Fruit fly (Drosophila melanogaster) whole organism, prepupa: ENCODE data around the gene tup.

Source experiments
- CG10631 ChIP-seq: fragments of 200-800 bp; sonication (Bioruptor generic); optimal IDR thresholded peaks from 2 replicates; lab custom pipeline; 2016; ENCODE audit warnings: missing biosample characterization, missing genetic modification characterization
- CG32006 ChIP-seq: fragments of 200-800 bp; sonication (Bioruptor generic); optimal IDR thresholded peaks from 3 replicates; lab custom pipeline; 2017; ENCODE audit warnings: missing biosample characterization, mild to moderate bottlenecking, missing genetic modification characterization
- CG3919 ChIP-seq: fragments of 200-800 bp; sonication (Bioruptor generic); optimal IDR thresholded peaks from 3 replicates; lab custom pipeline; 2016; ENCODE audit warnings: missing biosample characterization, missing genetic modification characterization
- CG6854 ChIP-seq: fragments of 200-800 bp; sonication (Bioruptor generic); optimal IDR thresholded peaks from 2 replicates; lab custom pipeline; 2017; ENCODE audit warnings: missing biosample characterization, mild to moderate bottlenecking, missing genetic modification characterization
- Eip75B ChIP-seq: fragments of 200-800 bp; sonication (Bioruptor generic); optimal IDR thresholded peaks from 3 replicates; lab custom pipeline; 2016; ENCODE audit warnings: missing biosample characterization, missing genetic modification characterization
- Eip78C ChIP-seq: fragments of 200-800 bp; sonication (Bioruptor generic); peaks from one replicate; lab custom pipeline; 2016; ENCODE audit warnings: missing biosample characterization, missing genetic modification characterization
- Gug ChIP-seq: fragments of 200-800 bp; sonication (Bioruptor generic); IDR thresholded peaks from 2 replicates; pipeline ENCODE4 v1.3.6; 2022; ENCODE audit warnings: missing biosample characterization, missing genetic modification characterization
- Lpt ChIP-seq: fragments of 200-800 bp; sonication (Bioruptor generic); optimal IDR thresholded peaks from 3 replicates; lab custom pipeline; 2016; ENCODE audit warnings: missing biosample characterization, missing genetic modification characterization
- achi ChIP-seq: fragments of 200-800 bp; sonication (Bioruptor generic); optimal IDR thresholded peaks from 3 replicates; lab custom pipeline; 2016; ENCODE audit warnings: missing biosample characterization, missing genetic modification characterization
- esn ChIP-seq: fragments of 200-800 bp; sonication (Bioruptor generic); optimal IDR thresholded peaks from 2 replicates; lab custom pipeline; 2016; ENCODE audit warnings: missing biosample characterization, mild to moderate bottlenecking, missing genetic modification characterization, moderate library complexity
- fd59A ChIP-seq: fragments of 200-800 bp; sonication (Bioruptor generic); optimal IDR thresholded peaks from 2 replicates; lab custom pipeline; 2017; ENCODE audit warnings: missing biosample characterization, mild to moderate bottlenecking, missing genetic modification characterization, missing genetic modification reagents

DNA sequence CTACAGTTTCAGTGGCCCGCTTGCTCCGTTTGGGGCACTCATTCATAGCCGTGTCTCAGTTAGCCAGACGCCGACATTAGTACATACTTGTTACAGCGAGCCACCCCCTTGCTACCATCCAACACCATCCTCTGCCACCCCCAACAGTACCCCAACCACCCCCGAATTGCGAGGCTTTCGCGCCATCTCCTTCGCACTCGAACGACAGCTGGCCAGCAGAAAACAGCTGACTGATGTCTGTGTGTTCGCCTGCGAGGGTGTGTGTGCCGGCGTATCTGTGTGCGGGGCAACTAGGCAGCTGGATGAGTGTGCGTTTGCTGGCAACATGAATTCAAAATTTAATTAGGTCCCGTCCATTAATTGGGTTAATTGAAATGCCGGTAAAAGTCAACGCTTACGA, 1.7 kb upstream of the tup start:
- no peak for TF ChIP-seq CG3919
- TF ChIP-seq esn = no peak
- no peak for TF ChIP-seq CG32006 (GFP tag; lab: Kevin White, UChicago)
- TF ChIP-seq CG10631 (GFP tag; lab: Kevin White, UChicago) = no peak
- no peak for TF ChIP-seq CG6854
- no peak for TF ChIP-seq fd59A
- no peak for TF ChIP-seq Eip78C (GFP tag; lab: Kevin White, UChicago)
- no peak for TF ChIP-seq Lpt (GFP tag; lab: Kevin White, UChicago)
- no peak for TF ChIP-seq Gug (GFP tag; lab: Robert Waterston, UW)
- TF ChIP-seq achi = no peak
- TF ChIP-seq Eip75B (GFP tag; lab: Kevin White, UChicago) = no peak
